Fruit fly (Drosophila melanogaster): Measurements from ENCODE around the gene Plp.
A peak's percentile ranks its signal among the peaks of the same experiment; 100 is the strongest.

Gene Plp

dm6 chr3L:15107776-15108379 lies 13.4 kb upstream of the Plp start (continued):
- TF ChIP-seq CG8388 (GFP tag; optimal IDR thresholded peaks at IDR 0.05) (peak; percentile 69), CG13624 (GFP tag; optimal IDR thresholded peaks at IDR 0.05) (no peak), CG10321 (GFP tag; IDR thresholded peaks at IDR 0.05) (no peak), lbe (GFP tag; optimal IDR thresholded peaks at IDR 0.05) (peak; percentile 86), Meics (GFP tag; optimal IDR thresholded peaks at IDR 0.05) (peak; percentile 35), CG15011 (GFP tag; optimal IDR thresholded peaks at IDR 0.05) (no peak), cas (GFP tag; IDR thresholded peaks at IDR 0.05) (no peak), Dip2 (GFP tag; IDR thresholded peaks at IDR 0.05) (no peak), Ravus (GFP tag; IDR thresholded peaks at IDR 0.05) (no peak), Ets97D (GFP tag; optimal IDR thresholded peaks at IDR 0.05) (no peak), CG3847 (GFP tag; IDR thresholded peaks at IDR 0.05) (no peak), CG17568 (GFP tag; optimal IDR thresholded peaks at IDR 0.05) (no peak), CG7357 (GFP tag; IDR thresholded peaks at IDR 0.05) (no peak; the same call in 2 of the 3 replicates), croc (GFP tag; conservative IDR thresholded peaks at IDR 0.05) (peak; percentile 30; the same call in 1 of the 3 replicates)

dm6 chr3L:15107158-15107775 lies 12.7 kb upstream of the Plp start:
- TF ChIP-seq fu2 (GFP tag; optimal IDR thresholded peaks at IDR 0.05) (no peak), chif (GFP tag; optimal IDR thresholded peaks at IDR 0.05) (no peak), CG6175 (GFP tag; IDR thresholded peaks at IDR 0.05) (0 out of 3 replicates have a peak, but pooled peaks have one; percentile 18), CG10431 (GFP tag; optimal IDR thresholded peaks at IDR 0.05) (no peak), gsb (GFP tag; IDR thresholded peaks at IDR 0.05) (no peak), Fer2 (tag; optimal IDR thresholded peaks at IDR 0.05) (no peak), repo (GFP tag; optimal IDR thresholded peaks at IDR 0.05) (no peak), CG10267 (tag; optimal IDR thresholded peaks at IDR 0.05) (no peak), vnd (GFP tag; IDR thresholded peaks at IDR 0.05; ENCODE audit: partially characterized antibody) (no peak), NC2α (GFP tag; optimal IDR thresholded peaks at IDR 0.05) (no peak), fd102C (GFP tag; optimal IDR thresholded peaks at IDR 0.05) (no peak), cg (GFP tag; optimal IDR thresholded peaks at IDR 0.05) (peak; percentile 54), Ptx1 (GFP tag; IDR thresholded peaks at IDR 0.05) (no peak), CG6854 (GFP tag; optimal IDR thresholded peaks at IDR 0.05) (peak; percentile 69), sim (GFP tag; IDR thresholded peaks at IDR 0.05) (no peak), bab2 (GFP tag; optimal IDR thresholded peaks at IDR 0.05) (no peak), bowl (GFP tag; IDR thresholded peaks at IDR 0.05) (0 out of 2 replicates have a peak, but pooled peaks have one; percentile 6), TFAM (GFP tag; optimal IDR thresholded peaks at IDR 0.05) (no peak), chinmo (GFP tag; IDR thresholded peaks at IDR 0.05; ENCODE audit: partially characterized antibody) (peak; percentile 62; the same call in 1 of the 4 replicates), NK7.1 (GFP tag; optimal IDR thresholded peaks at IDR 0.05) (no peak), CG4360 (GFP tag; IDR thresholded peaks at IDR 0.05) (peak; percentile 84), Max (GFP tag; optimal IDR thresholded peaks at IDR 0.05) (no peak), schlank (tag; optimal IDR thresholded peaks at IDR 0.05) (no peak), inv (GFP tag; IDR thresholded peaks at IDR 0.05; ENCODE audit: partially characterized antibody) (0 out of 2 replicates have a peak, but pooled peaks have one; percentile 16), CG16813 (GFP tag; IDR thresholded peaks at IDR 0.05; ENCODE audit: partially characterized antibody) (no peak), insv (GFP tag; optimal IDR thresholded peaks at IDR 0.05) (no peak), caup (GFP tag; optimal IDR thresholded peaks at IDR 0.05; ENCODE audit: severe bottlenecking) (no peak), CG15479 (GFP tag; optimal IDR thresholded peaks at IDR 0.05) (no peak), sd (tag; optimal IDR thresholded peaks at IDR 0.05) (peak; percentile 5), Lim3 (GFP tag; IDR thresholded peaks at IDR 0.05) (no peak), unc-4 (GFP tag; IDR thresholded peaks at IDR 0.05; ENCODE audit: partially characterized antibody) (0 out of 2 replicates have a peak, but pooled peaks have one; percentile 28), CG12769 (tag; optimal IDR thresholded peaks at IDR 0.05) (no peak), Adf1 (GFP tag; IDR thresholded peaks at IDR 0.05) (peak; percentile 62; the same call in 1 of the 2 replicates), grn (GFP tag; optimal IDR thresholded peaks at IDR 0.05) (no peak)

Data from whole organism, embryonic.